Fruit fly (Drosophila melanogaster) whole organism, embryonic: ENCODE measurements around the gene CG15145.
A peak's percentile ranks its signal among the peaks of the same experiment; 100 is the strongest.

Experiments
- CG10274 ChIP-seq: fragments of 200-800 bp; sonication (Bioruptor generic); optimal IDR thresholded peaks from 3 replicates; lab custom pipeline; 2017; ENCODE audit warnings: missing biosample characterization, mild to moderate bottlenecking, missing genetic modification characterization
- CG10462 ChIP-seq: fragments of 200-800 bp; sonication (Bioruptor generic); optimal IDR thresholded peaks from 2 replicates; lab custom pipeline; 2016; ENCODE audit warnings: missing biosample characterization, missing genetic modification characterization
- CG10979 ChIP-seq: fragments of 200-800 bp; sonication (Bioruptor generic); optimal IDR thresholded peaks from 2 replicates; lab custom pipeline; 2018; ENCODE audit warnings: missing biosample characterization, mild to moderate bottlenecking, missing genetic modification characterization, moderate library complexity
- CG13624 ChIP-seq: fragments of 200-800 bp; sonication (Bioruptor generic); optimal IDR thresholded peaks from 2 replicates; lab custom pipeline; 2016; ENCODE audit warnings: missing biosample characterization, missing genetic modification characterization
- CG14014 ChIP-seq: fragments of 200-800 bp; sonication (Bioruptor generic); IDR thresholded peaks from 2 replicates; pipeline ENCODE4 v1.3.6; 2022; ENCODE audit warnings: missing biosample characterization, missing genetic modification characterization
- CG14667 ChIP-seq: fragments of 200-800 bp; sonication (Bioruptor generic); IDR thresholded peaks from 2 replicates; pipeline ENCODE4 v1.3.6; 2022; ENCODE audit warnings: missing biosample characterization, missing genetic modification characterization
- CG14860 ChIP-seq: fragments of 200-800 bp; sonication (Bioruptor generic); IDR thresholded peaks from 3 replicates; pipeline ENCODE4 v1.3.6; 2022; ENCODE audit warnings: missing biosample characterization, missing genetic modification characterization; ENCODE audit not compliant: partially characterized antibody
- CG17328 ChIP-seq: fragments of 200-800 bp; sonication (Bioruptor generic); IDR thresholded peaks from 2 replicates; pipeline ENCODE4 v1.3.6; 2022; ENCODE audit warnings: missing biosample characterization, missing genetic modification characterization
- CG1792 ChIP-seq: fragments of 200-800 bp; sonication (Bioruptor generic); optimal IDR thresholded peaks from 2 replicates; lab custom pipeline; 2016; ENCODE audit warnings: missing biosample characterization, missing genetic modification characterization
- CG3163 ChIP-seq: fragments of 200-800 bp; sonication (Bioruptor generic); optimal IDR thresholded peaks from 3 replicates; lab custom pipeline; 2016; ENCODE audit warnings: missing biosample characterization, missing genetic modification characterization
- CG4328 ChIP-seq: fragments of 200-800 bp; sonication (Bioruptor generic); optimal IDR thresholded peaks from 3 replicates; lab custom pipeline; 2017; ENCODE audit warnings: missing biosample characterization, missing genetic modification reagents, missing genetic modification characterization
- CG43689 ChIP-seq: fragments of 200-800 bp; sonication (Bioruptor generic); IDR thresholded peaks from 2 replicates; pipeline ENCODE4 v1.3.6; 2022; ENCODE audit warnings: missing biosample characterization, missing genetic modification characterization
- CG5245 ChIP-seq: fragments of 200-800 bp; sonication (Bioruptor generic); optimal IDR thresholded peaks from 3 replicates; lab custom pipeline; 2016; ENCODE audit warnings: missing biosample characterization, missing genetic modification characterization
- CG8359 ChIP-seq: fragments of 200-800 bp; sonication (Bioruptor generic); optimal IDR thresholded peaks from 2 replicates; lab custom pipeline; 2017; ENCODE audit warnings: missing biosample characterization, mild to moderate bottlenecking, missing genetic modification characterization, borderline replicate concordance
- D19A ChIP-seq: fragments of 200-800 bp; optimal IDR thresholded peaks from 3 replicates; lab custom pipeline; 2019; ENCODE audit warnings: missing biosample characterization, mild to moderate bottlenecking, missing genetic modification characterization, moderate library complexity
- Dip3 ChIP-seq: fragments of 200-800 bp; sonication (Bioruptor generic); optimal IDR thresholded peaks from 3 replicates; lab custom pipeline; 2016; ENCODE audit warnings: missing biosample characterization, missing genetic modification characterization
- Doc3 ChIP-seq: fragments of 200-800 bp; sonication (Bioruptor generic); IDR thresholded peaks from 3 replicates; pipeline ENCODE4 v1.3.6; 2022; ENCODE audit warnings: missing biosample characterization, missing genetic modification characterization; ENCODE audit not compliant: partially characterized antibody
- Dp ChIP-seq: fragments of 200-800 bp; sonication (Bioruptor generic); optimal IDR thresholded peaks from 2 replicates; lab custom pipeline; 2018; ENCODE audit warnings: missing biosample characterization, mild to moderate bottlenecking, missing genetic modification characterization, moderate library complexity
- Elba2 ChIP-seq: fragments of 200-800 bp; sonication (Bioruptor generic); optimal IDR thresholded peaks from 3 replicates; lab custom pipeline; 2016; ENCODE audit warnings: missing biosample characterization, missing genetic modification characterization
- GATAe ChIP-seq: fragments of 200-800 bp; sonication (Bioruptor generic); conservative IDR thresholded peaks from 2 replicates; pipeline ENCODE4 v1.3.6; 2022; ENCODE audit warnings: missing biosample characterization, missing genetic modification characterization
- HLH3B ChIP-seq: fragments of 200-800 bp; sonication (Bioruptor generic); IDR thresholded peaks from 2 replicates; pipeline ENCODE4 v1.3.6; 2022; ENCODE audit warnings: missing biosample characterization, missing genetic modification characterization
- Hr78 ChIP-seq, 2 experiments: fragments of 200-800 bp in 1 of 2; fragments of >200 bp in 1 of 2; sonication (Bioruptor generic) in 1 of 2; optimal IDR thresholded peaks; 2 replicates each; lab custom pipeline; 2017 to 2019; ENCODE audit warnings: missing biosample characterization in 2 of 2, missing genetic modification characterization in 2 of 2, mild to moderate bottlenecking in 1 of 2, moderate library complexity in 1 of 2
- Mrtf ChIP-seq: fragments of 200-800 bp; sonication (Bioruptor generic); IDR thresholded peaks from 3 replicates; pipeline ENCODE4 v1.3.6; 2022; ENCODE audit warnings: missing biosample characterization, missing genetic modification characterization
- PHDP ChIP-seq: fragments of 200-800 bp; sonication (Bioruptor generic); optimal IDR thresholded peaks from 3 replicates; lab custom pipeline; 2018; ENCODE audit warnings: missing biosample characterization, mild to moderate bottlenecking, missing genetic modification characterization, moderate library complexity
- Sox102F ChIP-seq: fragments of 200-800 bp; sonication (Bioruptor generic); optimal IDR thresholded peaks from 2 replicates; lab custom pipeline; 2018; ENCODE audit warnings: missing biosample characterization, mild to moderate bottlenecking, missing genetic modification characterization, moderate library complexity
- bab2 ChIP-seq: fragments of 200-800 bp; sonication (Bioruptor generic); optimal IDR thresholded peaks from 2 replicates; lab custom pipeline; 2016; ENCODE audit warnings: missing biosample characterization, missing genetic modification characterization
- cas ChIP-seq: fragments of 200-800 bp; sonication (Bioruptor generic); IDR thresholded peaks from 2 replicates; pipeline ENCODE4 v1.3.6; 2022; ENCODE audit warnings: missing biosample characterization, missing genetic modification characterization
- cato ChIP-seq: fragments of 200-800 bp; sonication (Bioruptor generic); optimal IDR thresholded peaks from 2 replicates; lab custom pipeline; 2016; ENCODE audit warnings: missing biosample characterization, missing genetic modification characterization, borderline replicate concordance
- caup ChIP-seq: fragments of 200-800 bp; sonication (Bioruptor generic); optimal IDR thresholded peaks from 3 replicates; lab custom pipeline; 2017; ENCODE audit warnings: missing biosample characterization, mild to moderate bottlenecking, missing genetic modification characterization, moderate library complexity; ENCODE audit not compliant: severe bottlenecking
- chm ChIP-seq: fragments of 200-800 bp; sonication (Bioruptor generic); IDR thresholded peaks from 2 replicates; pipeline ENCODE4 v1.3.6; 2022; ENCODE audit warnings: missing biosample characterization, missing genetic modification characterization
- dimm ChIP-seq: fragments of 200-800 bp; sonication (Bioruptor generic); IDR thresholded peaks from 2 replicates; pipeline ENCODE4 v1.3.6; 2022; ENCODE audit warnings: missing biosample characterization, missing genetic modification characterization
- disco-r ChIP-seq: fragments of 200-800 bp; sonication (Bioruptor generic); optimal IDR thresholded peaks from 2 replicates; lab custom pipeline; 2016; ENCODE audit warnings: missing biosample characterization, missing genetic modification characterization
- dmrt11E ChIP-seq: fragments of 200-800 bp; sonication (Bioruptor generic); optimal IDR thresholded peaks from 3 replicates; lab custom pipeline; 2018; ENCODE audit warnings: missing biosample characterization, mild to moderate bottlenecking, missing genetic modification characterization, moderate library complexity
- esg ChIP-seq: fragments of 200-800 bp; sonication (Bioruptor generic); conservative IDR thresholded peaks from 2 replicates; pipeline ENCODE4 v1.3.6; 2022; ENCODE audit warnings: missing biosample characterization, missing genetic modification characterization
- ind ChIP-seq: fragments of 200-800 bp; sonication (Bioruptor generic); optimal IDR thresholded peaks from 3 replicates; lab custom pipeline; 2016; ENCODE audit warnings: missing biosample characterization, missing genetic modification characterization
- kay ChIP-seq: fragments of 200-800 bp; sonication (Bioruptor generic); optimal IDR thresholded peaks from 2 replicates; lab custom pipeline; 2016; ENCODE audit warnings: missing biosample characterization, missing genetic modification characterization
- lbe ChIP-seq: fragments of 200-800 bp; sonication (Bioruptor generic); optimal IDR thresholded peaks from 2 replicates; lab custom pipeline; 2016; ENCODE audit warnings: missing biosample characterization, mild to moderate bottlenecking, missing genetic modification characterization
- lilli ChIP-seq: fragments of 200-800 bp; sonication (Bioruptor generic); optimal IDR thresholded peaks from 3 replicates; lab custom pipeline; 2016; ENCODE audit warnings: missing biosample characterization, missing genetic modification characterization
- lov ChIP-seq, 2 experiments: fragments of 200-800 bp in 1 of 2; fragments of >200 bp in 1 of 2; sonication (Bioruptor generic) in 1 of 2; IDR thresholded peaks in 1 of 2; optimal IDR thresholded peaks in 1 of 2; 2 replicates in 1 of 2; 3 replicates in 1 of 2; pipeline versions ENCODE4 v1.3.6 to Lab custom; 2017 to 2022; ENCODE audit warnings: missing biosample characterization in 1 of 2, missing genetic modification characterization in 1 of 2
- mam ChIP-seq: fragments of 200-800 bp; sonication (Bioruptor generic); optimal IDR thresholded peaks from 3 replicates; lab custom pipeline; 2016; ENCODE audit warnings: missing biosample characterization, missing genetic modification characterization
- onecut ChIP-seq: fragments of 200-800 bp; sonication (Bioruptor generic); IDR thresholded peaks from 2 replicates; pipeline ENCODE4 v1.3.6; 2022; ENCODE audit warnings: missing biosample characterization, missing genetic modification characterization
- pan ChIP-seq, 4 experiments: fragments of >200 bp in 3 of 4; fragments of 200-800 bp in 1 of 4; sonication (Bioruptor generic) in 1 of 4; optimal IDR thresholded peaks in 3 of 4; IDR thresholded peaks in 1 of 4; 2 replicates each; pipeline versions ENCODE4 v1.3.6 to Lab custom; 2017 to 2022; ENCODE audit warnings: missing biosample characterization in 2 of 4, missing genetic modification characterization in 2 of 4, mixed read lengths in 1 of 4
- pita ChIP-seq: fragments of 200-800 bp; sonication (Bioruptor generic); optimal IDR thresholded peaks from 2 replicates; lab custom pipeline; 2017; ENCODE audit warnings: missing biosample characterization, mild to moderate bottlenecking, missing genetic modification characterization
- prd ChIP-seq, 3 experiments: fragments of >200 bp in 2 of 3; fragments of 200-800 bp in 1 of 3; sonication (Bioruptor generic) in 1 of 3; optimal IDR thresholded peaks in 2 of 3; IDR thresholded peaks in 1 of 3; 2 replicates in 2 of 3; 3 replicates in 1 of 3; pipeline versions ENCODE4 v1.3.6 to Lab custom; 2017 to 2022; ENCODE audit warnings: missing biosample characterization in 1 of 3, missing genetic modification characterization in 1 of 3
- ro ChIP-seq: fragments of 200-800 bp; sonication (Bioruptor generic); IDR thresholded peaks from 2 replicates; pipeline ENCODE4 v1.3.6; 2022; ENCODE audit warnings: missing biosample characterization, missing genetic modification characterization
- salm ChIP-seq: fragments of 200-800 bp; sonication (Bioruptor generic); optimal IDR thresholded peaks from 2 replicates; lab custom pipeline; 2018; ENCODE audit warnings: missing biosample characterization, mild to moderate bottlenecking, missing genetic modification characterization
- schlank ChIP-seq: fragments of 200-800 bp; sonication (Bioruptor generic); optimal IDR thresholded peaks from 2 replicates; lab custom pipeline; 2018; ENCODE audit warnings: missing biosample characterization, mild to moderate bottlenecking, missing genetic modification characterization
- stc ChIP-seq: fragments of 200-800 bp; sonication (Bioruptor generic); IDR thresholded peaks from 2 replicates; pipeline ENCODE4 v1.3.6; 2022; ENCODE audit warnings: missing biosample characterization, missing genetic modification characterization
- zen ChIP-seq: fragments of 200-800 bp; sonication (Bioruptor generic); optimal IDR thresholded peaks from 3 replicates; lab custom pipeline; 2018; ENCODE audit warnings: missing biosample characterization, mild to moderate bottlenecking, missing genetic modification characterization, moderate library complexity

Gene CG15145

dm6 chr2L:17500946-17501451 is 31.0 kb downstream of the CG15145 start, which contains the start of the genes mEFTs and Dhc36C (continued):
- no peak for TF ChIP-seq pan (optimal IDR thresholded peaks at IDR 0.05; lab: Kevin White, UChicago)
- no peak for TF ChIP-seq pan (GFP tag; optimal IDR thresholded peaks at IDR 0.05 in 1 of 2, IDR thresholded peaks at IDR 0.05 in 1 of 2)
- no peak for TF ChIP-seq CG14667 (GFP tag; lab: Robert Waterston, UW)
- TF ChIP-seq disco-r (GFP tag; lab: Kevin White, UChicago), result no peak
- TF ChIP-seq ind (GFP tag; lab: Kevin White, UChicago), result no peak
- TF ChIP-seq PHDP (tag; lab: Kevin White, UChicago), result no peak
- TF ChIP-seq CG14014, result no peak
- TF ChIP-seq HLH3B (GFP tag; lab: Robert Waterston, UW), result no peak
- peak; percentile 51 for TF ChIP-seq zen (tag; lab: Kevin White, UChicago)
- TF ChIP-seq CG10462 (GFP tag; lab: Kevin White, UChicago), result no peak
- no peak for TF ChIP-seq cato (GFP tag; lab: Kevin White, UChicago)
- no peak for TF ChIP-seq schlank (tag; lab: Kevin White, UChicago)
- TF ChIP-seq caup, result no peak
- TF ChIP-seq Dp (GFP tag; lab: Kevin White, UChicago), result peak; percentile 78
- TF ChIP-seq CG8359 (GFP tag; lab: Kevin White, UChicago), result no peak
- no peak for TF ChIP-seq kay
- no peak for TF ChIP-seq lbe (GFP tag; lab: Kevin White, UChicago)
- TF ChIP-seq CG43689 (GFP tag; lab: Robert Waterston, UW), result no peak
- TF ChIP-seq cas (GFP tag; lab: Robert Waterston, UW), result no peak
- TF ChIP-seq Dip3 (GFP tag; lab: Kevin White, UChicago), result no peak
- no peak for TF ChIP-seq D19A
- TF ChIP-seq mam (GFP tag; lab: Kevin White, UChicago), result no peak
- no peak for TF ChIP-seq lilli (GFP tag; lab: Kevin White, UChicago)
- TF ChIP-seq Sox102F (GFP tag; lab: Kevin White, UChicago), result no peak
- TF ChIP-seq GATAe, result no peak
- TF ChIP-seq CG4328 (GFP tag; lab: Kevin White, UChicago), result no peak
- TF ChIP-seq Hr78 (GFP tag; optimal IDR thresholded peaks at IDR 0.05; lab: Kevin White, UChicago), result no peak
- no peak for TF ChIP-seq CG17328
- no peak for TF ChIP-seq dmrt11E (tag; lab: Kevin White, UChicago)
- TF ChIP-seq CG10274 (GFP tag; lab: Kevin White, UChicago), result no peak
- 0 out of 2 replicates have a peak, but pooled peaks have one; percentile 13 for TF ChIP-seq stc
- peak; percentile 76 for TF ChIP-seq Doc3 (GFP tag; lab: Robert Waterston, UW)
- no peak for TF ChIP-seq Mrtf (GFP tag; lab: Robert Waterston, UW)
- no peak for TF ChIP-seq salm (tag; lab: Kevin White, UChicago)
- no peak for TF ChIP-seq CG10979 (tag; lab: Kevin White, UChicago)
- no peak for TF ChIP-seq lov (optimal IDR thresholded peaks at IDR 0.05; lab: Kevin White, UChicago)
- no peak for TF ChIP-seq lov (GFP tag; IDR thresholded peaks at IDR 0.05; lab: Robert Waterston, UW)
- TF ChIP-seq CG5245 (GFP tag; lab: Kevin White, UChicago), result no peak
- no peak for TF ChIP-seq esg (GFP tag; lab: Robert Waterston, UW)
- no peak for TF ChIP-seq dimm
- TF ChIP-seq prd (optimal IDR thresholded peaks at IDR 0.05; lab: Kevin White, UChicago), result no peak
- no peak for TF ChIP-seq prd (GFP tag; IDR thresholded peaks at IDR 0.05; lab: Robert Waterston, UW)
- no peak for TF ChIP-seq CG1792 (GFP tag; lab: Kevin White, UChicago)
- TF ChIP-seq pita (GFP tag; lab: Kevin White, UChicago), result peak; percentile 75
- peak; percentile 72 for TF ChIP-seq CG14860 (GFP tag; lab: Robert Waterston, UW)
- no peak for TF ChIP-seq CG3163
- TF ChIP-seq Elba2 (GFP tag; lab: Kevin White, UChicago), result no peak
- TF ChIP-seq CG13624 (GFP tag; lab: Kevin White, UChicago), result no peak
- no peak for TF ChIP-seq onecut (GFP tag; lab: Robert Waterston, UW)
- TF ChIP-seq bab2 (GFP tag; lab: Kevin White, UChicago), result no peak
- no peak for TF ChIP-seq chm (GFP tag; lab: Robert Waterston, UW)
- TF ChIP-seq ro (GFP tag; lab: Robert Waterston, UW), result no peak
